Worm (Caenorhabditis elegans): ENCODE measurements around the gene srv-34.
A peak's percentile ranks its signal among the peaks of the same experiment; 100 is the strongest.

DNA sequence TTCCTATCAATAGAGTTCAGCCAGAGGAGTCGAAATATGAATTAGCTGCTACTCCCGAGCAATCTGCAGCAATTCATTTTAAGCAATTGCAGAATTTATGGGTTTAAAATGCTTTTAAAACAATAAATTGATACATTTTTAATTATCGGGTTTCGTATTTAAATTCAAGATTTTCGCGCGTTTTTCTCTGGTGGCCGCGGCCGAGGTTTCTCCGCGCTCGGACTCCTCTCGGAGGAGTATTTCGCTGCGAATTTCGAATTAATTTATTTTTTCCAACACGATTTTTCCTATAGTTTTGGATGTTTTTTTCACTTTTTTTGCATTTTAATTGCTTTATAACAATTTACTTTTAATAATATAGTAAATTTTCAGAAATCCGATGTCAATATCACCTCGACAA, 26.9 kb upstream of the srv-34 start, which contains the start of gene F13A7.14:
- no peak for TF ChIP-seq nfya-1 (tag; optimal IDR thresholded peaks at IDR 0.05; ENCODE audit: borderline replicate concordance, insufficient read depth)
- TF ChIP-seq madf-8 (GFP tag; conservative IDR thresholded peaks at IDR 0.05) = peak; percentile 66
- peak; percentile 89 for TF ChIP-seq lin-54 (GFP tag; optimal IDR thresholded peaks at IDR 0.05)
- TF ChIP-seq K12H6.12 (tag; optimal IDR thresholded peaks at IDR 0.05) = peak; percentile 42
- TF ChIP-seq athp-1 (tag; optimal IDR thresholded peaks at IDR 0.05) = peak; percentile 42
- peak; percentile 6 for TF ChIP-seq xnd-1 (tag; optimal IDR thresholded peaks at IDR 0.05)
- TF ChIP-seq ama-1 (optimal IDR thresholded peaks at IDR 0.05) = no peak
- no peak for TF ChIP-seq ama-1 (GFP tag; optimal IDR thresholded peaks at IDR 0.05)
- no peak for TF ChIP-seq madf-3 (GFP tag; IDR thresholded peaks at IDR 0.05)
- TF ChIP-seq nhr-120 (GFP tag; IDR thresholded peaks at IDR 0.05) = no peak
- TF ChIP-seq ztf-3 (GFP tag; optimal IDR thresholded peaks at IDR 0.05) = no peak
- peak in 1 of 2 experiments; percentile 40 for TF ChIP-seq rec-8 (tag; optimal IDR thresholded peaks at IDR 0.05)
- TF ChIP-seq ztf-22 (GFP tag; optimal IDR thresholded peaks at IDR 0.05) = no peak
- peak; percentile 53 for TF ChIP-seq unc-130 (GFP tag; optimal IDR thresholded peaks at IDR 0.05)
- peak; percentile 73 for TF ChIP-seq efl-1 (GFP tag; optimal IDR thresholded peaks at IDR 0.05)
